Worm (Caenorhabditis elegans) whole organism, L4 larva: ENCODE measurements around the gene srh-213.
A peak's percentile ranks its signal among the peaks of the same experiment; 100 is the strongest.
"Not testable (repeated sequence)": the region's sequence is repeated elsewhere in the genome, so short reads cannot be mapped to it uniquely, and the experiment has no call there.

Experiments
- aha-1 ChIP-seq: fragments of 150-350 bp; peaks from one replicate; lab custom pipeline; 2014; ENCODE audit warnings: missing biosample characterization, missing genetic modification characterization
- ceh-28 ChIP-seq: fragments of 150-350 bp; optimal IDR thresholded peaks from 2 replicates; lab custom pipeline; 2014; ENCODE audit warnings: missing biosample characterization, missing genetic modification reagents, missing genetic modification characterization
- ceh-32 ChIP-seq: sonication (generic microtip); optimal IDR thresholded peaks from 2 replicates; lab custom pipeline; 2016; ENCODE audit warnings: mild to moderate bottlenecking, missing genetic modification characterization, missing compliant biosample characterization; ENCODE audit not compliant: poor library complexity
- ceh-44 ChIP-seq: fragments of 200-800 bp; sonication (Bioruptor generic); IDR thresholded peaks from 2 replicates; pipeline ENCODE4 v1.3.6; 2022; ENCODE audit warnings: missing genetic modification reagents, missing genetic modification characterization, missing compliant biosample characterization
- daf-12 ChIP-seq: fragments of 150-350 bp; optimal IDR thresholded peaks from 2 replicates; lab custom pipeline; 2014; ENCODE audit warnings: missing biosample characterization, missing genetic modification reagents, missing genetic modification characterization
- daf-8 ChIP-seq: fragments of 200-800 bp; sonication (Bioruptor generic); IDR thresholded peaks from 2 replicates; pipeline ENCODE4 v1.3.6; 2022; ENCODE audit warnings: missing genetic modification characterization, missing compliant biosample characterization
- dmd-6 ChIP-seq: fragments of 200-800 bp; sonication (Bioruptor generic); IDR thresholded peaks from 2 replicates; pipeline ENCODE4 v1.3.6; 2022; ENCODE audit warnings: missing genetic modification reagents, missing genetic modification characterization, missing compliant biosample characterization
- egl-27 ChIP-seq: sonication (generic microtip); optimal IDR thresholded peaks from 3 replicates; lab custom pipeline; 2017; ENCODE audit warnings: missing biosample characterization, missing genetic modification reagents, missing genetic modification characterization
- hmg-1.1 ChIP-seq: fragments of 200-800 bp; sonication (Bioruptor generic); IDR thresholded peaks from 2 replicates; pipeline ENCODE4 v1.3.6; 2022; ENCODE audit warnings: missing genetic modification reagents, missing genetic modification characterization, missing compliant biosample characterization
- lim-7 ChIP-seq: fragments of 200-800 bp; sonication (Bioruptor generic); IDR thresholded peaks from 2 replicates; pipeline ENCODE4 v1.3.6; 2022; ENCODE audit warnings: missing genetic modification characterization, missing compliant biosample characterization
- lin-13 ChIP-seq: fragments of 150-350 bp; optimal IDR thresholded peaks from 2 replicates; lab custom pipeline; 2014; ENCODE audit warnings: missing biosample characterization, missing genetic modification reagents, missing genetic modification characterization
- lin-38 ChIP-seq: fragments of 200-800 bp; sonication (Bioruptor generic); IDR thresholded peaks from 2 replicates; pipeline ENCODE4 v1.3.6; 2022; ENCODE audit warnings: missing genetic modification reagents, missing genetic modification characterization, missing compliant biosample characterization
- lir-3 ChIP-seq: sonication (generic microtip); optimal IDR thresholded peaks from 2 replicates; lab custom pipeline; 2016; ENCODE audit warnings: mild to moderate bottlenecking, missing genetic modification characterization, missing compliant biosample characterization
- mes-2 ChIP-seq: sonication (generic microtip); optimal IDR thresholded peaks from 2 replicates; lab custom pipeline; 2016; ENCODE audit warnings: missing genotype, mild to moderate bottlenecking, missing genetic modification characterization, missing compliant biosample characterization; ENCODE audit not compliant: poor library complexity, severe bottlenecking
- nhr-111 ChIP-seq: fragments of 200-800 bp; sonication (Bioruptor generic); optimal IDR thresholded peaks from 2 replicates; lab custom pipeline; 2018; ENCODE audit warnings: mild to moderate bottlenecking, missing genetic modification characterization, missing compliant biosample characterization
- nhr-42 ChIP-seq: fragments of 200-800 bp; sonication (Bioruptor generic); IDR thresholded peaks from 2 replicates; pipeline ENCODE4 v1.3.6; 2022; ENCODE audit warnings: missing genetic modification characterization, missing compliant biosample characterization
- rbr-2 ChIP-seq: sonication (generic microtip); optimal IDR thresholded peaks from 2 replicates; lab custom pipeline; 2016; ENCODE audit warnings: missing genotype, missing genetic modification characterization, missing compliant biosample characterization
- set-16 ChIP-seq: fragments of 200-800 bp; sonication (Bioruptor generic); IDR thresholded peaks from 2 replicates; pipeline ENCODE4 v1.3.6; 2022; ENCODE audit warnings: missing genetic modification reagents, missing genetic modification characterization, missing compliant biosample characterization
- spr-1 ChIP-seq: sonication (generic microtip); optimal IDR thresholded peaks from 2 replicates; lab custom pipeline; 2016; ENCODE audit warnings: mild to moderate bottlenecking, missing genetic modification characterization, missing compliant biosample characterization
- spr-3 ChIP-seq: fragments of 200-800 bp; sonication (Bioruptor generic); optimal IDR thresholded peaks from 2 replicates; lab custom pipeline; 2018; ENCODE audit warnings: mild to moderate bottlenecking, missing genetic modification characterization, missing compliant biosample characterization
- unc-62 ChIP-seq, 3 experiments: fragments of 150-350 bp in 1 of 3; sonication (generic microtip); optimal IDR thresholded peaks in 2 of 3; peaks in 1 of 3; 1 replicate in 1 of 3; 2 replicates in 2 of 3; lab custom pipeline; 2014 to 2017; ENCODE audit warnings: missing biosample characterization in 3 of 3, missing genetic modification characterization in 3 of 3, missing genetic modification reagents in 3 of 3, missing genotype in 1 of 3
- zip-11 ChIP-seq: fragments of 200-800 bp; sonication (Bioruptor generic); IDR thresholded peaks from 2 replicates; pipeline ENCODE4 v1.3.6; 2022; ENCODE audit warnings: missing genetic modification characterization, missing compliant biosample characterization

Gene srh-213

DNA sequence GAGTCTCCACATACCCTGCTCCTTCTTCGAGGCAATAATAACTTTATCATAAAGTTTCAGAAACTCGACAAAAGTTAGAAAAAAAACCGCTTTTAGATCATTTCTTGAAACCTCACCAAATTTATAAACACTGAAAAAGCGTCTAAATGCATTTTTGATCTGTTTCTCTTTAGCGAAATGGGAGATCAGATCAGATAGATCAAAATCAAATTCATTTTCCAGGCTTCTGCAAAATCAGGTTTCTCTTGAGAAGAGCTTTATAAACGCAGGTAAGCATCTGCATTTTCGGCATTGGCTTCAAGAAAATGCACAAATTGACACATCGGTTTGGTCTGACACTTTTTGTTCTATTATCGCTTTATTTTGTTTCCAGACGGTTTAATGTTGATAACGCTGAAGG lies 22.4 kb downstream of the srh-213 start, which contains the start of gene F40C5.1:
TSS of gene F40C5.1 (plus strand) at position 301 of the 400 bp plus-strand sequence.
- not testable (repeated sequence) for TF ChIP-seq lim-7, hmg-1.1, ceh-44 (GFP tag; lab: Robert Waterston, UW)

DNA sequence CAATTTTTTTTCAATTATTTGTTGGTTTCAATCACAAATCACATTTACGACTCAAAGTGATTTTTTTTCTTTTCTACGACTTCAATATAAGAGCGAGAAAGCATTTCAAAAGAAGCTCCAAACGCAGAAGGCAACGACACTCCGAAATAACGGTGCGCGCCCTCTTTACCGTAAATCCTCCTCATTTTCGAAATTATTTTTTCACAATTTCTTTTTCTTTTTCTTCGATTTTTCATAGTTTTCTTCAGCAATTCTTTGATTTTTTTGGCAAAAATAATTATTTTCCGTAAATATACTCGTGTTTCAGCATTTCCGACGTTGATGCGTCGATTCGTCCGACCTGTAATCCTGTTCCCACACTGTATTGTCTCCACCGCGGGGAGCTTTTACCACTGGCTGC lies 24.1 kb downstream of the srh-213 start, which contains the start of gene F40C5.2:
TSS of gene F40C5.2 (plus strand) at position 301 of the 400 bp plus-strand sequence.
- TF ChIP-seq ceh-28 (tag; lab: Kevin White, UChicago); nhr-111 (GFP tag; lab: Kevin White, UChicago); rbr-2 (tag; lab: Kevin White, UChicago): not testable (repeated sequence)

DNA sequence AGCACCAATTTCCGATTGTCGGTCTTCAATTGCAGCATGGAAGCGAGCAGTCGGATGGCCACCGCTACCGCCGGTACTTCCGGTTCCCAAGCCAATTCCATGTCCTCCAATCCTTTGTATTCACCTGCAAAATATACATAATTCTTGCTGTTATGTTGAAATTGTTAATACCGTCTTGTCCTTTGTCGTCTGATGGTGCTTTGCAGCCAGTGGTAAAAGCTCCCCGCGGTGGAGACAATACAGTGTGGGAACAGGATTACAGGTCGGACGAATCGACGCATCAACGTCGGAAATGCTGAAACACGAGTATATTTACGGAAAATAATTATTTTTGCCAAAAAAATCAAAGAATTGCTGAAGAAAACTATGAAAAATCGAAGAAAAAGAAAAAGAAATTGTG lies 30.5 kb downstream of the srh-213 start, which contains the start of gene T24A6.17:
TSS of gene T24A6.17 (minus strand) at position 101 of the 400 bp plus-strand sequence.
- not testable (repeated sequence) for TF ChIP-seq lir-3 (tag; lab: Kevin White, UChicago); nhr-42 (GFP tag; lab: Robert Waterston, UW); spr-3 (GFP tag; lab: Kevin White, UChicago)

DNA sequence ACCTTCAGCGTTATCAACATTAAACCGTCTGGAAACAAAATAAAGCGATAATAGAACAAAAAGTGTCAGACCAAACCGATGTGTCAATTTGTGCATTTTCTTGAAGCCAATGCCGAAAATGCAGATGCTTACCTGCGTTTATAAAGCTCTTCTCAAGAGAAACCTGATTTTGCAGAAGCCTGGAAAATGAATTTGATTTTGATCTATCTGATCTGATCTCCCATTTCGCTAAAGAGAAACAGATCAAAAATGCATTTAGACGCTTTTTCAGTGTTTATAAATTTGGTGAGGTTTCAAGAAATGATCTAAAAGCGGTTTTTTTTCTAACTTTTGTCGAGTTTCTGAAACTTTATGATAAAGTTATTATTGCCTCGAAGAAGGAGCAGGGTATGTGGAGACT lies 32.0 kb downstream of the srh-213 start, which contains the start of gene T24A6.16:
TSS of gene T24A6.16 (minus strand) at position 101 of the 400 bp plus-strand sequence.
- not testable (repeated sequence) for TF ChIP-seq daf-12 (tag; lab: Kevin White, UChicago); daf-8 (GFP tag; lab: Robert Waterston, UW); egl-27 (tag; lab: Kevin White, UChicago)

DNA sequence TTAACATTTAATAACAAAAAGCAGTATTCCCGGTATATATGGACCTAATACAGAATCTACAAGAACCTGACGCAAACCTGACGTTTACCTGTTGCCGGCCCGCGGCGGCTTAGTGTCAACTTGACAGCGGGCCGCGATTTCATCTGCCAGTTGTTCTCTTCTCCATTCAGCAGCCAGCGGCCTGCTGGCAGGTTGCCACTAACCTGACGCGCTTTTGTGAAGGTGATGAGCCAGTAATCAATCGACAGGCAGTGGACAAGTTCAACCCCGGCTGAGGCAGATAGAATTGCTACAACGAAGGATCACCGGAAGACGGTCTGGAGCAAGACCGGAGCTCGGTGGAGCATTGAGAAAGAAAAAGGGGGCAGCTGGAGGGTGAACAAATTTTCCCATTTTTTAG lies 35.1 kb downstream of the srh-213 start:
- peak; percentile 58; the same call in 1 of the 2 replicates for TF ChIP-seq set-16

DNA sequence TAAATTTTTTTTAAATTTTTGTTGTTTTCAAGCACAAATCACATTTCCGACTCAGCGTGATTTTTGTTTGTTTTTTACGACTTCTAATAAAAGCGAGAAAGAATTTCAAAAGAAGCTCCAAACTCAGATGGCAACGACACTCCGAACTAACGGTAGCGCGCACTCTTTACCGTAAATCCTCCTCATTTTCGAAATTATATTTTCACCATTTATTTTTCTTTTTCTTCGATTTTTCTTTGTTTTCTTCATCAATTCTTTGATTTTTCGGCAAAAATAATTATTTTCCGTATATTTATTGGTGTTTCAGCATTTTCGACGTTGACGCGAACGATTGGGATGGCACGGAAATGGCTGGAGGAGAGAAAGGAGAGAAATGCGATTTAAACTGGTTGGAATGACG lies 36.1 kb downstream of the srh-213 start, which contains the start of gene T24A6.1:
TSS of gene T24A6.1 (plus strand) at position 301 of the 400 bp plus-strand sequence.
- not testable (repeated sequence) for TF ChIP-seq mes-2, aha-1, rbr-2 (tag; lab: Kevin White, UChicago)

DNA sequence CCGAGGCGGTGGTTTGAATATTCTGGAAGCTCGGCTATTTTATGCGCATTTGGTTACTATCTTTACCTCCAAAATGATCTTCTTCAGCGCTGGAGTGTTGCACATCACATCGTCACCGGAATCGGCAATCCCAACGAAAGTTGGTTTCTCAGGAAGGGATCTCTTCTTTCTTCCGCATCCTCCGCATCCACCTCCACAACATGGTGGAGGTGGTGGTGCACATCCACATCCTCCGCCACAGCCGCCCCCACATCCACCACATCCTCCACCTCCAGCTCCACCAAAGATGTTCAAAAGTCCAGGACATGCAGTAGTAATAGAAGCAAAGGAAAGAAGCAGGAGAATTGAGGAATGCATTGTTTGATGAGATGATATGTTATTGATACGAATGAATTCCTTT lies 37.4 kb downstream of the srh-213 start, which contains the start of gene grl-31:
TSS of gene grl-31 (minus strand) at position 357 of the 400 bp plus-strand sequence.
- TF ChIP-seq set-16 (peak; percentile 51), lin-13 (GFP tag; lab: Kevin White, UChicago) (no peak), lim-7 (GFP tag; lab: Robert Waterston, UW) (peak; percentile 21; the same call in 1 of the 2 replicates)
- TF ChIP-seq, all 104 proteins: peak for 2

DNA sequence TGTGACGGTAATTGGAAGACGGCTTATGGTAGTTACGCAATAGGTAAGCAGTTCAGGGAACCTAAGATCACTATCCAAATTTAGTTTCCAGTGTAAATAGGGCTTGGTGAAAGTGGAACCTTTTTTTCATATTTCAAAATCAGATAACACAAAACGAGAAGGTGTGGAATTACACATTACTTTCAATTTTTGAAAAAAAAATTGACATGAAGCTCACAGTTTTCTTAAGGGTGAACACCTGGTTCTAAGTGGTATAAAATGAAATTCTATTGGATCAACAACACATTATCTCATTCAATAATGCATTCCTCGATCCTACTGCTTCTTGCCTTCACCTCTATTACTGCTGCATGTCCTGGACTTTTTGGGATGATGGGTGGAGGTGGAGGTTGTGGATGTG lies 38.9 kb downstream of the srh-213 start, which contains the start of gene grl-30:
TSS of gene grl-30 (plus strand) at position 301 of the 400 bp plus-strand sequence.
- no peak for TF ChIP-seq lin-38 (GFP tag; lab: Robert Waterston, UW)
- no peak for TF ChIP-seq spr-1
- no peak for TF ChIP-seq unc-62 (GFP tag; optimal IDR thresholded peaks at IDR 0.05 in 1 of 2; lab: Kevin White, UChicago)
- no peak for TF ChIP-seq unc-62 (tag; optimal IDR thresholded peaks at IDR 0.05; lab: Kevin White, UChicago)
- TF ChIP-seq ceh-32 (tag; lab: Kevin White, UChicago), result no peak
- TF ChIP-seq mes-2 (tag; lab: Kevin White, UChicago), result no peak
- no peak for TF ChIP-seq dmd-6 (GFP tag; lab: Robert Waterston, UW)
- no peak for TF ChIP-seq zip-11 (GFP tag; lab: Robert Waterston, UW)
